Worm (Caenorhabditis elegans): ENCODE results near the gene srh-127.

ce11 chrV:2877509-2877908 lies 15.6 kb upstream of the srh-127 start, which contains the start of gene F37B4.10:
- no peak for TF ChIP-seq dao-5 (tag; optimal IDR thresholded peaks at IDR 0.05)
- no peak for TF ChIP-seq him-1 (tag; optimal IDR thresholded peaks at IDR 0.05)

Data from whole organism, L4/young adult.